Worm (Caenorhabditis elegans) whole organism, L4 larva: ENCODE data around the gene tin-9.1.

Experiments used
- F26F4.8 ChIP-seq: fragments of 200-800 bp; sonication (Bioruptor generic); conservative IDR thresholded peaks from 2 replicates; pipeline ENCODE4 v1.3.6; 2022; ENCODE audit warnings: missing genetic modification characterization, missing compliant biosample characterization
- fkh-10 ChIP-seq: fragments of 150-350 bp; optimal IDR thresholded peaks from 2 replicates; lab custom pipeline; 2014; ENCODE audit warnings: missing biosample characterization, missing genetic modification reagents, missing genetic modification characterization
- fos-1 ChIP-seq: fragments of 150-350 bp; optimal IDR thresholded peaks from 2 replicates; lab custom pipeline; 2014; ENCODE audit warnings: missing biosample characterization, missing genetic modification characterization
- lin-29 ChIP-seq: fragments of 200-800 bp; sonication (Bioruptor generic); IDR thresholded peaks from 2 replicates; pipeline ENCODE4 v1.3.6; 2022; ENCODE audit warnings: missing genetic modification reagents, missing genetic modification characterization, missing compliant biosample characterization
- mdt-29 ChIP-seq: fragments of 200-800 bp; sonication (Bioruptor generic); IDR thresholded peaks from 2 replicates; pipeline ENCODE4 v1.3.6; 2022; ENCODE audit warnings: missing genetic modification reagents, missing genetic modification characterization, missing compliant biosample characterization
- unc-39 ChIP-seq: sonication (generic microtip); optimal IDR thresholded peaks from 2 replicates; lab custom pipeline; 2017; ENCODE audit warnings: missing biosample characterization, missing genetic modification characterization

ce11 chrIV:7011728-7012127, 32.7 kb downstream of the tin-9.1 start, which contains the start of gene trxr-1:
- TF ChIP-seq mdt-29: no peak
- TF ChIP-seq lin-29 (GFP tag; lab: Robert Waterston, UW): no peak
- no peak for TF ChIP-seq fos-1 (tag; lab: Kevin White, UChicago)
- TF ChIP-seq unc-39 (tag; lab: Kevin White, UChicago): no peak
- TF ChIP-seq fkh-10: no peak
- TF ChIP-seq F26F4.8: no peak
